Worm (Caenorhabditis elegans) whole organism, L3 larva: ENCODE measurements around the gene irld-25.
A peak's percentile ranks its signal among the peaks of the same experiment; 100 is the strongest.

Source experiments
- jun-1 ChIP-seq: fragments of 150-350 bp; optimal IDR thresholded peaks from 2 replicates; lab custom pipeline; 2014; ENCODE audit warnings: missing biosample characterization, missing genetic modification reagents, missing genetic modification characterization
- lsy-12 ChIP-seq: sonication (generic microtip); optimal IDR thresholded peaks from 2 replicates; lab custom pipeline; 2016; ENCODE audit warnings: mild to moderate bottlenecking, missing genetic modification characterization, missing compliant biosample characterization
- zag-1 ChIP-seq: fragments of 150-350 bp; optimal IDR thresholded peaks from 2 replicates; lab custom pipeline; 2014; ENCODE audit warnings: missing biosample characterization, missing genetic modification characterization

DNA sequence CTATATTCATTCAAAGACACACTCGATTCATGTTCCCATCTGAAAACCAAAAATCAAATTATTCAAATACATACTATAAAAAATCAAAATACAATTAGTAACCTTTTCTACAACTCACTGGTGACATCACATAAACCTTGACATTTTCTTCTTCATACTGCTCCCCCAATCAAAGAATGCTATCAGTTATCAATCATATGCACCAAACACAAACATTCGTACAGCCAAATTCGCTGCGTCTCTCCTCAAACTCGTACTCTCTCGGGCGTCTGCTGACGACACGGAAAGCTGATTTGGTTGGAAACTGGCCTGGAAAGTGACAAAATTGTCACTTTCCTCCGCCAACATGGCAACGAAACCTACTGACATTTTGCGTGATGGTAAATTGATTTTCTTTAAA is 29.1 kb upstream of the irld-25 start, which contains the start of gene plc-2:
- TF ChIP-seq jun-1 (peak; percentile 47), zag-1 (tag; lab: Kevin White, UChicago) (no peak), lsy-12 (tag; lab: Kevin White, UChicago) (no peak)
